Worm (Caenorhabditis elegans): ENCODE data around the gene Y41E3.7.

Y41E3.7 gene

ce11 chrIV:15027884-15028283, 14.0 kb downstream of the Y41E3.7 start:
- no peak for TF ChIP-seq sptf-1 (tag; optimal IDR thresholded peaks at IDR 0.05)
- TF ChIP-seq nhr-28 (tag; optimal IDR thresholded peaks at IDR 0.05) = no peak
- TF ChIP-seq lin-13 (tag; optimal IDR thresholded peaks at IDR 0.05) = no peak
- TF ChIP-seq lin-32 (GFP tag; optimal IDR thresholded peaks at IDR 0.05) = no peak
- TF ChIP-seq blmp-1 (tag; optimal IDR thresholded peaks at IDR 0.05) = no peak
- TF ChIP-seq unc-120 (tag; optimal IDR thresholded peaks at IDR 0.05; ENCODE audit: poor library complexity, severe bottlenecking) = no peak
- TF ChIP-seq bed-3 (GFP tag; optimal IDR thresholded peaks at IDR 0.05) = no peak
- no peak for TF ChIP-seq unc-62 (GFP tag; optimal IDR thresholded peaks at IDR 0.05)
- no peak for TF ChIP-seq mab-5 (tag; optimal IDR thresholded peaks at IDR 0.05)
- no peak for TF ChIP-seq ceh-83 (GFP tag; optimal IDR thresholded peaks at IDR 0.05)
- no peak for TF ChIP-seq ces-1 (GFP tag; optimal IDR thresholded peaks at IDR 0.05)
- TF ChIP-seq zip-8 (tag; optimal IDR thresholded peaks at IDR 0.05) = no peak
- no peak for TF ChIP-seq unc-39 (tag; optimal IDR thresholded peaks at IDR 0.05)
- TF ChIP-seq sem-2 (GFP tag; optimal IDR thresholded peaks at IDR 0.05) = no peak
- TF ChIP-seq pha-4 (tag; optimal IDR thresholded peaks at IDR 0.05) = no peak
- TF ChIP-seq hlh-1 (tag; optimal IDR thresholded peaks at IDR 0.05) = no peak
- TF ChIP-seq elt-1 (tag; optimal IDR thresholded peaks at IDR 0.05; ENCODE audit: borderline replicate concordance, insufficient read depth) = no peak
- TF ChIP-seq elt-3 (tag; optimal IDR thresholded peaks at IDR 0.05) = no peak

- TF ChIP-seq mep-1 (tag; optimal IDR thresholded peaks at IDR 0.05) (no peak), elt-1 (tag; optimal IDR thresholded peaks at IDR 0.05; ENCODE audit: borderline replicate concordance, insufficient read depth) (no peak), drap-1 (GFP tag; optimal IDR thresholded peaks at IDR 0.05) (no peak), mls-2 (tag; optimal IDR thresholded peaks at IDR 0.05) (no peak)
Measured at ce11 chrIV:15028386-15028785, 14.6 kb downstream of the Y41E3.7 start.

DNA sequence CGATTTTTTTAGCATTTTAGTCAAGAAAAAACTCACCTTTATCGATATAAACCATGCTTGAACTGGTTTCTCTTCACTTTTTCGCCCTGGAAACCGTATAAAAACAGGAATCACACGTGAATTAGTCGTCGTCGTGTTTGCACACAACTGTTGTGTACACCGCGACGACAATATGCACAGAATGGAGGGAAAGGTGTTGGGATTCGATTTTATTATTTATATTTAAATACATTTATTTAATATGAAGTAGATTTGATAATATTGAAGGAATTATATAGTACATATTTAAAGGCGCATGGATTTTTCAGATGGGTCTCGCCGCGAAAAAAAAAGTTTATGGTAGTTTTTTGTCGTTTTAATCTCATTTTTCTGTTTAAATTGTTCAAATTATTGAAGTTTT, 15.1 kb downstream of the Y41E3.7 start, which contains the start of gene Y41E3.8:
Gene Y41E3.8 (minus strand): TSS at position 88 of the 400 bp plus-strand sequence.
- TF ChIP-seq ces-1 (GFP tag; optimal IDR thresholded peaks at IDR 0.05) (peak; percentile 54), ceh-39 (tag; optimal IDR thresholded peaks at IDR 0.05) (no peak)

- TF ChIP-seq unc-62 (GFP tag; optimal IDR thresholded peaks at IDR 0.05) (no peak), sem-2 (GFP tag; optimal IDR thresholded peaks at IDR 0.05) (no peak), pha-4 (tag; optimal IDR thresholded peaks at IDR 0.05) (no peak)
Measured at ce11 chrIV:15029565-15029964, 15.7 kb downstream of the Y41E3.7 start.

- TF ChIP-seq mep-1 (tag; optimal IDR thresholded peaks at IDR 0.05) (peak; percentile 61), hlh-1 (tag; optimal IDR thresholded peaks at IDR 0.05) (peak; percentile 1), ces-1 (GFP tag; optimal IDR thresholded peaks at IDR 0.05) (peak; percentile 31), mab-5 (tag; optimal IDR thresholded peaks at IDR 0.05) (no peak), ceh-39 (tag; optimal IDR thresholded peaks at IDR 0.05) (no peak), nhr-237 (tag; optimal IDR thresholded peaks at IDR 0.05) (peak; percentile 62), lin-13 (tag; optimal IDR thresholded peaks at IDR 0.05) (peak; percentile 56), lsy-2 (tag; optimal IDR thresholded peaks at IDR 0.05) (peak; percentile 74)
Measured at ce11 chrIV:15036974-15037373, 23.1 kb downstream of the Y41E3.7 start, which contains the start of gene eef-1B.2. TSS of gene eef-1B.2 (plus strand) at chrIV:15037331.

- TF ChIP-seq unc-120 (tag; optimal IDR thresholded peaks at IDR 0.05; ENCODE audit: poor library complexity, severe bottlenecking) (no peak), mep-1 (tag; optimal IDR thresholded peaks at IDR 0.05) (no peak), ham-2 (GFP tag; optimal IDR thresholded peaks at IDR 0.05) (no peak), nhr-2 (tag; optimal IDR thresholded peaks at IDR 0.05) (no peak), nhr-28 (tag; optimal IDR thresholded peaks at IDR 0.05) (no peak), drap-1 (GFP tag; optimal IDR thresholded peaks at IDR 0.05) (no peak), elt-1 (tag; optimal IDR thresholded peaks at IDR 0.05; ENCODE audit: borderline replicate concordance, insufficient read depth) (no peak), lin-13 (tag; optimal IDR thresholded peaks at IDR 0.05) (no peak), flh-1 (GFP tag; optimal IDR thresholded peaks at IDR 0.05) (no peak), ces-1 (GFP tag; optimal IDR thresholded peaks at IDR 0.05) (no peak), pha-4 (tag; optimal IDR thresholded peaks at IDR 0.05) (no peak), ztf-11 (tag; optimal IDR thresholded peaks at IDR 0.05) (no peak)
Measured at ce11 chrIV:15037492-15037891, 23.7 kb downstream of the Y41E3.7 start.

DNA sequence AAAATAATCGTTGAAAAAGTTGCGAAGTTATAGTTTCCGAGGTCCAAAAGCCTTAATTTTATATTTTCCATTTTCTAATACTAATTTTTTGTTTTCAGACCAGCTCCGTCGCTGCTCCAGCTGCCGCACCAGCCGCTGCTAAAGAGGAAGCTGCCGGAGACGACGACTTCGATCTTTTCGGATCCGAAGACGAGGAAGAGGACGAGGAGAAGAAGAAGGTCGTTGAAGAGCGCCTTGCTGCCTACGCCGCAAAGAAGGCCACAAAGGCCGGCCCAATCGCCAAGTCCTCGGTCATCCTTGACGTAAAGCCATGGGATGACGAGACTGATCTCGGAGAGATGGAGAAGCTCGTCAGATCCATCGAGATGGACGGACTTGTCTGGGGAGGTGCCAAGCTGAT, 25.0 kb downstream of the Y41E3.7 start:
- TF ChIP-seq snpc-4 (tag; optimal IDR thresholded peaks at IDR 0.05) (no peak), unc-39 (tag; optimal IDR thresholded peaks at IDR 0.05) (no peak), ztf-11 (tag; optimal IDR thresholded peaks at IDR 0.05) (no peak), ceh-43 (GFP tag; optimal IDR thresholded peaks at IDR 0.05) (no peak), flh-1 (GFP tag; optimal IDR thresholded peaks at IDR 0.05) (no peak), mls-2 (tag; optimal IDR thresholded peaks at IDR 0.05) (no peak), lin-13 (tag; optimal IDR thresholded peaks at IDR 0.05) (no peak), sem-2 (GFP tag; optimal IDR thresholded peaks at IDR 0.05) (no peak), pha-4 (tag; optimal IDR thresholded peaks at IDR 0.05) (no peak), tbx-8 (GFP tag; optimal IDR thresholded peaks at IDR 0.05) (no peak), nhr-12 (tag; optimal IDR thresholded peaks at IDR 0.05) (no peak), sptf-1 (tag; optimal IDR thresholded peaks at IDR 0.05) (no peak), M03D4.4 (tag; optimal IDR thresholded peaks at IDR 0.05) (no peak), nhr-2 (tag; optimal IDR thresholded peaks at IDR 0.05) (no peak), ceh-83 (GFP tag; optimal IDR thresholded peaks at IDR 0.05) (no peak), unc-62 (GFP tag; optimal IDR thresholded peaks at IDR 0.05) (no peak), hlh-1 (tag; optimal IDR thresholded peaks at IDR 0.05) (no peak)
